Fruit fly (Drosophila melanogaster) whole organism, prepupa: ENCODE data around the gene CG31454.

Experiments
- Blimp-1 ChIP-seq: fragments of 200-800 bp; sonication (Bioruptor generic); optimal IDR thresholded peaks from 3 replicates; lab custom pipeline; 2017; ENCODE audit warnings: missing biosample characterization, missing genetic modification characterization, mild to moderate bottlenecking, moderate library complexity, missing genetic modification reagents
- CG10669 ChIP-seq: fragments of 200-800 bp; sonication (Bioruptor generic); optimal IDR thresholded peaks from 3 replicates; lab custom pipeline; 2018; ENCODE audit warnings: missing biosample characterization, mild to moderate bottlenecking, missing genetic modification characterization, moderate library complexity
- CG11294 ChIP-seq: fragments of 200-800 bp; sonication (Bioruptor generic); IDR thresholded peaks from 2 replicates; pipeline ENCODE4 v1.3.6; 2022; ENCODE audit warnings: missing biosample characterization, missing genetic modification characterization
- CG11902 ChIP-seq: fragments of 200-800 bp; sonication (Bioruptor generic); optimal IDR thresholded peaks from 3 replicates; lab custom pipeline; 2016; ENCODE audit warnings: missing biosample characterization, missing genetic modification characterization
- CG15336 ChIP-seq: fragments of 200-800 bp; sonication (Bioruptor generic); IDR thresholded peaks from 2 replicates; pipeline ENCODE4 v1.3.6; 2022; ENCODE audit warnings: missing biosample characterization, missing genetic modification characterization
- CG1621 ChIP-seq: fragments of 200-800 bp; sonication (Bioruptor generic); optimal IDR thresholded peaks from 3 replicates; lab custom pipeline; 2018; ENCODE audit warnings: missing biosample characterization, mild to moderate bottlenecking, missing genetic modification characterization
- CG16779 ChIP-seq: fragments of 200-800 bp; sonication (Bioruptor generic); optimal IDR thresholded peaks from 3 replicates; lab custom pipeline; 2017; ENCODE audit warnings: missing biosample characterization, mild to moderate bottlenecking, missing genetic modification characterization
- CG3032 ChIP-seq: fragments of 200-800 bp; optimal IDR thresholded peaks from 2 replicates; lab custom pipeline; 2019; ENCODE audit warnings: missing biosample characterization, mild to moderate bottlenecking, missing genetic modification characterization, moderate library complexity
- CG31627 ChIP-seq: fragments of 200-800 bp; sonication (Bioruptor generic); optimal IDR thresholded peaks from 3 replicates; lab custom pipeline; 2016; ENCODE audit warnings: missing biosample characterization, missing genetic modification characterization
- CG32006 ChIP-seq: fragments of 200-800 bp; sonication (Bioruptor generic); optimal IDR thresholded peaks from 3 replicates; lab custom pipeline; 2017; ENCODE audit warnings: missing biosample characterization, mild to moderate bottlenecking, missing genetic modification characterization
- CG34406 ChIP-seq: fragments of 200-800 bp; sonication (Bioruptor generic); optimal IDR thresholded peaks from 3 replicates; lab custom pipeline; 2016; ENCODE audit warnings: missing biosample characterization, missing genetic modification characterization
- CG3919 ChIP-seq: fragments of 200-800 bp; sonication (Bioruptor generic); optimal IDR thresholded peaks from 3 replicates; lab custom pipeline; 2016; ENCODE audit warnings: missing biosample characterization, missing genetic modification characterization
- CG6163 ChIP-seq: fragments of 200-800 bp; sonication (Bioruptor generic); IDR thresholded peaks from 3 replicates; pipeline ENCODE4 v1.3.6; 2022; ENCODE audit warnings: missing biosample characterization, missing genetic modification characterization
- CG6276 ChIP-seq: fragments of 200-800 bp; sonication (Bioruptor generic); optimal IDR thresholded peaks from 2 replicates; lab custom pipeline; 2017; ENCODE audit warnings: missing biosample characterization, mild to moderate bottlenecking, missing genetic modification characterization
- CG7368 ChIP-seq: fragments of 200-800 bp; sonication (Bioruptor generic); optimal IDR thresholded peaks from 3 replicates; lab custom pipeline; 2016; ENCODE audit warnings: missing biosample characterization, missing genetic modification characterization
- CG8119 ChIP-seq: fragments of 200-800 bp; sonication (Bioruptor generic); IDR thresholded peaks from 3 replicates; pipeline ENCODE4 v1.3.6; 2022; ENCODE audit warnings: missing biosample characterization, missing genetic modification characterization
- CG8319 ChIP-seq: fragments of 200-800 bp; sonication (Bioruptor generic); optimal IDR thresholded peaks from 3 replicates; lab custom pipeline; 2016; ENCODE audit warnings: missing biosample characterization, missing genetic modification characterization
- CG8632 ChIP-seq: fragments of 200-800 bp; sonication (Bioruptor generic); optimal IDR thresholded peaks from 3 replicates; lab custom pipeline; 2016; ENCODE audit warnings: missing biosample characterization, missing genetic modification characterization
- CG9139 ChIP-seq: fragments of 200-800 bp; sonication (Bioruptor generic); optimal IDR thresholded peaks from 3 replicates; lab custom pipeline; 2017; ENCODE audit warnings: missing biosample characterization, mild to moderate bottlenecking, missing genetic modification characterization
- Eip75B ChIP-seq: fragments of 200-800 bp; sonication (Bioruptor generic); optimal IDR thresholded peaks from 3 replicates; lab custom pipeline; 2016; ENCODE audit warnings: missing biosample characterization, missing genetic modification characterization
- Eip78C ChIP-seq: fragments of 200-800 bp; sonication (Bioruptor generic); peaks from one replicate; lab custom pipeline; 2016; ENCODE audit warnings: missing biosample characterization, missing genetic modification characterization
- Eip93F ChIP-seq: fragments of 200-800 bp; sonication (Bioruptor generic); optimal IDR thresholded peaks from 2 replicates; lab custom pipeline; 2016; ENCODE audit warnings: missing biosample characterization, mild to moderate bottlenecking, missing genetic modification characterization
- Ets21C ChIP-seq: fragments of 200-800 bp; sonication (Bioruptor generic); optimal IDR thresholded peaks from 3 replicates; lab custom pipeline; 2016; ENCODE audit warnings: missing biosample characterization, missing genetic modification characterization
- Gug ChIP-seq: fragments of 200-800 bp; sonication (Bioruptor generic); IDR thresholded peaks from 2 replicates; pipeline ENCODE4 v1.3.6; 2022; ENCODE audit warnings: missing biosample characterization, missing genetic modification characterization
- Hr39 ChIP-seq: fragments of 200-800 bp; sonication (Bioruptor generic); optimal IDR thresholded peaks from 2 replicates; lab custom pipeline; 2016; ENCODE audit warnings: missing biosample characterization, missing genetic modification characterization
- Hr4 ChIP-seq: fragments of 200-800 bp; sonication (Bioruptor generic); optimal IDR thresholded peaks from 3 replicates; lab custom pipeline; 2016; ENCODE audit warnings: missing biosample characterization, missing genetic modification characterization
- Lpt ChIP-seq: fragments of 200-800 bp; sonication (Bioruptor generic); optimal IDR thresholded peaks from 3 replicates; lab custom pipeline; 2016; ENCODE audit warnings: missing biosample characterization, missing genetic modification characterization
- Met ChIP-seq: fragments of 200-800 bp; sonication (Bioruptor generic); optimal IDR thresholded peaks from 3 replicates; lab custom pipeline; 2016; ENCODE audit warnings: missing biosample characterization, missing genetic modification characterization
- Smox ChIP-seq: fragments of 200-800 bp; sonication (Bioruptor generic); optimal IDR thresholded peaks from 3 replicates; lab custom pipeline; 2016; ENCODE audit warnings: missing biosample characterization, missing genetic modification characterization
- Sox14 ChIP-seq: fragments of 200-800 bp; sonication (Bioruptor generic); optimal IDR thresholded peaks from 3 replicates; lab custom pipeline; 2016; ENCODE audit warnings: missing biosample characterization, missing genetic modification characterization
- Sox15 ChIP-seq: fragments of 200-800 bp; sonication (Bioruptor generic); optimal IDR thresholded peaks from 3 replicates; lab custom pipeline; 2016; ENCODE audit warnings: missing biosample characterization, missing genetic modification characterization
- acj6 ChIP-seq: fragments of 200-800 bp; sonication (Bioruptor generic); optimal IDR thresholded peaks from 3 replicates; lab custom pipeline; 2016; ENCODE audit warnings: missing biosample characterization, missing genetic modification characterization
- cyc ChIP-seq: fragments of 200-800 bp; sonication (Bioruptor generic); optimal IDR thresholded peaks from 3 replicates; lab custom pipeline; 2016; ENCODE audit warnings: missing biosample characterization, missing genetic modification characterization
- dac ChIP-seq: fragments of 200-800 bp; sonication (Bioruptor generic); optimal IDR thresholded peaks from 2 replicates; lab custom pipeline; 2017; ENCODE audit warnings: missing biosample characterization, mild to moderate bottlenecking, missing genetic modification characterization
- dsx ChIP-seq: fragments of 200-800 bp; optimal IDR thresholded peaks from 3 replicates; lab custom pipeline; 2019; ENCODE audit warnings: missing biosample characterization, mild to moderate bottlenecking, missing genetic modification characterization, moderate library complexity; ENCODE audit not compliant: poor library complexity, severe bottlenecking
- eg ChIP-seq: fragments of 200-800 bp; sonication (Bioruptor generic); IDR thresholded peaks from 3 replicates; pipeline ENCODE4 v1.3.6; 2022; ENCODE audit warnings: missing biosample characterization, missing genetic modification characterization
- esn ChIP-seq: fragments of 200-800 bp; sonication (Bioruptor generic); optimal IDR thresholded peaks from 2 replicates; lab custom pipeline; 2016; ENCODE audit warnings: missing biosample characterization, mild to moderate bottlenecking, missing genetic modification characterization, moderate library complexity
- fd59A ChIP-seq: fragments of 200-800 bp; sonication (Bioruptor generic); optimal IDR thresholded peaks from 2 replicates; lab custom pipeline; 2017; ENCODE audit warnings: missing biosample characterization, mild to moderate bottlenecking, missing genetic modification characterization, missing genetic modification reagents
- fd85E ChIP-seq: fragments of 200-800 bp; sonication (Bioruptor generic); optimal IDR thresholded peaks from 3 replicates; lab custom pipeline; 2016; ENCODE audit warnings: missing biosample characterization, missing genetic modification characterization
- fkh ChIP-seq: fragments of 200-800 bp; sonication (Bioruptor generic); optimal IDR thresholded peaks from 3 replicates; lab custom pipeline; 2017; ENCODE audit warnings: missing biosample characterization, mild to moderate bottlenecking, missing genetic modification characterization, moderate library complexity
- lz ChIP-seq: fragments of 200-800 bp; sonication (Bioruptor generic); optimal IDR thresholded peaks from 3 replicates; lab custom pipeline; 2016; ENCODE audit warnings: missing biosample characterization, missing genetic modification characterization
- net ChIP-seq: fragments of 200-800 bp; sonication (Bioruptor generic); optimal IDR thresholded peaks from 3 replicates; lab custom pipeline; 2016; ENCODE audit warnings: missing biosample characterization, missing genetic modification characterization
- salr ChIP-seq, 2 experiments: fragments of 200-800 bp; sonication (Bioruptor generic); optimal IDR thresholded peaks; 3 replicates each; lab custom pipeline; 2016 to 2018; ENCODE audit warnings: missing biosample characterization in 2 of 2, missing genetic modification characterization in 2 of 2, mild to moderate bottlenecking in 1 of 2
- spab ChIP-seq: fragments of 200-800 bp; sonication (Bioruptor generic); optimal IDR thresholded peaks from 2 replicates; lab custom pipeline; 2017; ENCODE audit warnings: missing biosample characterization, mild to moderate bottlenecking, missing genetic modification characterization, missing genetic modification reagents
- ss ChIP-seq, 2 experiments: fragments of 200-800 bp; sonication (Bioruptor generic); optimal IDR thresholded peaks; 2 replicates in 1 of 2; 3 replicates in 1 of 2; lab custom pipeline; 2017 to 2018; ENCODE audit warnings: mild to moderate bottlenecking in 2 of 2, missing biosample characterization in 2 of 2, missing genetic modification characterization in 2 of 2, moderate library complexity in 1 of 2
- svp ChIP-seq: fragments of 200-800 bp; sonication (Bioruptor generic); peaks from one replicate; lab custom pipeline; 2016; ENCODE audit warnings: missing biosample characterization, missing genetic modification characterization
- topi ChIP-seq: fragments of 200-800 bp; sonication (Bioruptor generic); optimal IDR thresholded peaks from 3 replicates; lab custom pipeline; 2016; ENCODE audit warnings: missing biosample characterization, missing genetic modification characterization

CG31454 gene

DNA sequence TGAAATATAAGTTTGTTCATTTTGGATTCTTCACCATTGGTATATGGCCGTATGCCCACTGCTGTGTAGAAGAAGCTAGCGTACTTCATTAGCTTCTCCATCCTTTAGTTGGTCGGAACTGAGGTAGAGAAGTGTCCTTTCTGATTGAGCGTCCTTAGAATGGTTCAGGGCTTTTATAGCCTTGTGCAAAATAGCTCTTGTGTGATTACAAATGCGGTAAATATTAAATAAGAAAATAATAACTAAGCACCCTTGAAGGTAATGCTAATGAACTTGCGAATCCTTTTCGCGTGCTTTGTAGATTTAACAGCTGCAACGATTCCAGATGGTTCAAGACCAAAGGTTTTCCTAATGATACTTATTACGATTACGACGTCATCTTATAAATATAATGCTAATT is 10.2 kb upstream of the CG31454 start, which contains the start of gene Or85b:
TSS of gene Or85b (minus strand) at position 101 of the 400 bp plus-strand sequence.
- TF ChIP-seq CG9139 (no peak), ss (GFP tag; optimal IDR thresholded peaks at IDR 0.05; lab: Kevin White, UChicago) (no peak), CG6276 (GFP tag; lab: Kevin White, UChicago) (no peak), CG6163 (GFP tag; lab: Robert Waterston, UW) (no peak), topi (GFP tag; lab: Kevin White, UChicago) (no peak), CG1621 (tag; lab: Kevin White, UChicago) (no peak), Eip78C (GFP tag; lab: Kevin White, UChicago) (no peak)

DNA sequence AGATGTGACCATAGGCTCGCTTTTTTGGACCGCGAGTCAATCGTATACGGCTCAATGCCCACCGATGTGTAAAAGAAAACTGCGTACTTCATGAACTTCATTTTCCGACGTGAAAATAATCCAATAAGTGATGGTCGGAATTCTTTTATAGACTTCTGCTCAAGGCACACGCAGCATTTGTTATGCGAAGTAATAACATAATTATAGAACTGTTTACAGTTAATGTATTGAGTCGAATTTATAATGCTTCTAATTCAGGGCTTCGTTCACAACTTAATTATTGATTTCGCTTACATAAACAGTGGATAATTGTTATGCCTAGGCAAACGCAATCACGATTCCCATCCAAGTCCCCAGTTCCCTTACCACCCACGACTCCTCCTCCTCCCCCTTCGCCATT is 8.5 kb upstream of the CG31454 start, which contains the start of gene Or85c:
TSS of gene Or85c (minus strand) at position 101 of the 400 bp plus-strand sequence.
- no peak for TF ChIP-seq spab (GFP tag; lab: Kevin White, UChicago)
- TF ChIP-seq Gug (GFP tag; lab: Robert Waterston, UW): no peak
- no peak for TF ChIP-seq Eip93F (GFP tag; lab: Kevin White, UChicago)
- no peak for TF ChIP-seq net (GFP tag; lab: Kevin White, UChicago)
- TF ChIP-seq Met (GFP tag; lab: Kevin White, UChicago): no peak
- TF ChIP-seq, all 60 proteins: peak for 0

DNA sequence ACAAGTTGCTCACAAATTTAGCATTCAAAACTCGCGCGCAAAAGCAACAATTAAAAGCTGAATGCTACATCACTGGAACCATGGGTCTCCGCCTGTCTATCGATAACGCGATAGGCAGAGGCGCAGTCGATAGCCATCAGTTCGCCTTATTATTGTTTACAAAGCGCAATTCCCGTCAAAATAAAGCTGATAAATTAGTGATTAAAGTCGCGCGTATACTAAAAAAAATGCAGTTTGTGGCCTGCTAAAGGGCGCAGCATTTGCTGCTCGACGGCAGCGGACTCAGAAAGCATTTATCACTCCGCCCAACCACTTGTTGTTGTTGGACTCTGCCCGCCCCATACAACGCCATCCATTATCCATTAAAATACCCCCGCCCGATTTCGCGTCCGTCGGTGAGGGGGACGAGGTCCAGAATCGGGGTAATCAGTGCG is 3.7 kb upstream of the CG31454 start, which contains the start of gene CG11737:
TSS of gene CG11737 (plus strand) at position 117 of the 434 bp plus-strand sequence.
- TF ChIP-seq lz (GFP tag; lab: Kevin White, UChicago) (no peak), topi (GFP tag; lab: Kevin White, UChicago) (no peak), CG15336 (GFP tag; lab: Robert Waterston, UW) (no peak), salr (GFP tag; optimal IDR thresholded peaks at IDR 0.05; lab: Kevin White, UChicago) (no peak), CG8119 (GFP tag; lab: Robert Waterston, UW) (peak; percentile 20; the same call in 1 of the 3 replicates), fd59A (GFP tag; lab: Kevin White, UChicago) (no peak), Gug (GFP tag; lab: Robert Waterston, UW) (peak; percentile 9; the same call in 1 of the 2 replicates), eg (GFP tag; lab: Robert Waterston, UW) (no peak), fkh (peak; percentile 93), CG8319 (GFP tag; lab: Kevin White, UChicago) (peak; percentile 30), Eip78C (GFP tag; lab: Kevin White, UChicago) (peak; percentile 69), CG6276 (GFP tag; lab: Kevin White, UChicago) (peak; percentile 42), Hr4 (GFP tag; lab: Kevin White, UChicago) (peak; percentile 1), Sox14 (GFP tag; lab: Kevin White, UChicago) (peak; percentile 37), Smox (GFP tag; lab: Kevin White, UChicago) (no peak), ss (GFP tag; optimal IDR thresholded peaks at IDR 0.05; lab: Kevin White, UChicago) (peak; percentile 47 to 65), acj6 (GFP tag; lab: Kevin White, UChicago) (no peak), fd85E (GFP tag; lab: Kevin White, UChicago) (no peak), cyc (GFP tag; lab: Kevin White, UChicago) (no peak), Blimp-1 (GFP tag; lab: Kevin White, UChicago) (no peak), dac (GFP tag; lab: Kevin White, UChicago) (no peak), Lpt (GFP tag; lab: Kevin White, UChicago) (peak; percentile 11), CG3032 (no peak), esn (no peak), CG3919 (GFP tag; lab: Kevin White, UChicago) (peak; percentile 26), Hr39 (GFP tag; lab: Kevin White, UChicago) (no peak), CG8632 (GFP tag; lab: Kevin White, UChicago) (no peak), CG10669 (GFP tag; lab: Kevin White, UChicago) (peak; percentile 29), CG11294 (no peak), svp (GFP tag; lab: Kevin White, UChicago) (peak; percentile 64), Sox15 (GFP tag; lab: Kevin White, UChicago) (no peak), CG11902 (GFP tag; lab: Kevin White, UChicago) (no peak), CG32006 (GFP tag; lab: Kevin White, UChicago) (peak; percentile 27), CG31627 (no peak), dsx (GFP tag; lab: Kevin White, UChicago) (no peak), Eip75B (no peak), spab (GFP tag; lab: Kevin White, UChicago) (peak; percentile 28), CG16779 (no peak), CG7368 (GFP tag; lab: Kevin White, UChicago) (no peak), CG34406 (no peak), Ets21C (GFP tag; lab: Kevin White, UChicago) (no peak), CG1621 (tag; lab: Kevin White, UChicago) (peak; percentile 57)
